ENCODE assay signal across 1 fruit fly cellular context in genomic region chr2L:7148919-7149318, dm6.
TF ChIP-seq lines count a peak whose summit lies in the region.

No protein-coding gene starts in this region.

TF ChIP-seq in whole organism, embryonic, 481 proteins besides CTCF, POLR2A, EP300 and RAD21 (continued from another document):
- TF ChIP-seq CG14965 (GFP tag; optimal IDR thresholded peaks at IDR 0.05; lab: Kevin White, UChicago; ENCODE audit: borderline replicate concordance) (no peak), tgo (GFP tag; IDR thresholded peaks at IDR 0.05; lab: Robert Waterston, UW) (peak; percentile 65; the same call in 2 of the 3 replicates), CG12071 (GFP tag; optimal IDR thresholded peaks at IDR 0.05; lab: Kevin White, UChicago) (no peak), ato (GFP tag; IDR thresholded peaks at IDR 0.05; lab: Robert Waterston, UW; ENCODE audit: partially characterized antibody) (no peak), Aef1 (GFP tag; IDR thresholded peaks at IDR 0.05; lab: Robert Waterston, UW) (0 out of 3 replicates have a peak, but pooled peaks have one; percentile 21), nerfin-2 (GFP tag; IDR thresholded peaks at IDR 0.05; lab: Robert Waterston, UW; ENCODE audit: partially characterized antibody) (no peak), GATAe (GFP tag; conservative IDR thresholded peaks at IDR 0.05; lab: Robert Waterston, UW) (no peak), crp (GFP tag; optimal IDR thresholded peaks at IDR 0.05; lab: Kevin White, UChicago) (no peak), CG2116 (GFP tag; optimal IDR thresholded peaks at IDR 0.05; lab: Kevin White, UChicago) (no peak), az2 (GFP tag; optimal IDR thresholded peaks at IDR 0.05; lab: Kevin White, UChicago) (peak; percentile 45), tna (GFP tag; IDR thresholded peaks at IDR 0.05; lab: Robert Waterston, UW; ENCODE audit: partially characterized antibody) (no peak), Med (GFP tag; lab: Kevin White, UChicago) (peak; percentile 65), CkIIα-i1 (GFP tag; IDR thresholded peaks at IDR 0.05; lab: Robert Waterston, UW) (no peak), NC2α (GFP tag; optimal IDR thresholded peaks at IDR 0.05; lab: Kevin White, UChicago) (no peak), maf-S (GFP tag; optimal IDR thresholded peaks at IDR 0.05; lab: Kevin White, UChicago) (no peak), ci (GFP tag; IDR thresholded peaks at IDR 0.05; lab: Robert Waterston, UW) (peak; percentile 73), MTF-1 (GFP tag; optimal IDR thresholded peaks at IDR 0.05; lab: Kevin White, UChicago; ENCODE audit: borderline replicate concordance) (no peak), sisA (GFP tag; IDR thresholded peaks at IDR 0.05; lab: Robert Waterston, UW) (peak; percentile 67), onecut (GFP tag; IDR thresholded peaks at IDR 0.05; lab: Robert Waterston, UW) (no peak), prd (optimal IDR thresholded peaks at IDR 0.05; lab: Kevin White, UChicago) (no peak), prd (GFP tag; IDR thresholded peaks at IDR 0.05; lab: Robert Waterston, UW) (peak; percentile 73; the same call in 2 of the 3 replicates), CG14710 (tag; optimal IDR thresholded peaks at IDR 0.05; lab: Kevin White, UChicago) (peak; percentile 12), fru (optimal IDR thresholded peaks at IDR 0.05; lab: Kevin White, UChicago) (no peak), CG8924 (tag; optimal IDR thresholded peaks at IDR 0.05; lab: Kevin White, UChicago) (peak; percentile 12), CG8388 (GFP tag; optimal IDR thresholded peaks at IDR 0.05; lab: Kevin White, UChicago) (peak; percentile 46), Atf6 (GFP tag; IDR thresholded peaks at IDR 0.05; lab: Robert Waterston, UW) (no peak), Rx (GFP tag; IDR thresholded peaks at IDR 0.05; lab: Robert Waterston, UW) (0 out of 2 replicates have a peak, but pooled peaks have one; percentile 12), CG7839 (tag; optimal IDR thresholded peaks at IDR 0.05; lab: Kevin White, UChicago) (peak; percentile 41), Blimp-1 (GFP tag; optimal IDR thresholded peaks at IDR 0.05; lab: Kevin White, UChicago) (peak; percentile 60), kay (GFP tag; optimal IDR thresholded peaks at IDR 0.05; lab: Kevin White, UChicago) (peak; percentile 4), cato (GFP tag; optimal IDR thresholded peaks at IDR 0.05; lab: Kevin White, UChicago; ENCODE audit: borderline replicate concordance) (no peak), CG8359 (GFP tag; optimal IDR thresholded peaks at IDR 0.05; lab: Kevin White, UChicago; ENCODE audit: borderline replicate concordance) (no peak), CG11504 (tag; optimal IDR thresholded peaks at IDR 0.05; lab: Kevin White, UChicago) (peak; percentile 66), CG10431 (GFP tag; optimal IDR thresholded peaks at IDR 0.05; lab: Kevin White, UChicago) (no peak), CG15696 (tag; optimal IDR thresholded peaks at IDR 0.05; lab: Kevin White, UChicago) (no peak), stc (GFP tag; IDR thresholded peaks at IDR 0.05; lab: Robert Waterston, UW) (peak; percentile 43; the same call in 1 of the 2 replicates), CG10543 (GFP tag; optimal IDR thresholded peaks at IDR 0.05; lab: Kevin White, UChicago) (no peak), BtbVII (GFP tag; optimal IDR thresholded peaks at IDR 0.05; lab: Kevin White, UChicago) (no peak), sc (optimal IDR thresholded peaks at IDR 0.05; lab: Kevin White, UChicago) (no peak), sc (GFP tag; optimal IDR thresholded peaks at IDR 0.05; lab: Kevin White, UChicago) (peak; percentile 4), her (GFP tag; optimal IDR thresholded peaks at IDR 0.05; lab: Kevin White, UChicago) (peak; percentile 17), pum (GFP tag; optimal IDR thresholded peaks at IDR 0.05; lab: Kevin White, UChicago) (peak; percentile 37), lilli (GFP tag; optimal IDR thresholded peaks at IDR 0.05; lab: Kevin White, UChicago) (peak; percentile 18), E2f2 (GFP tag; IDR thresholded peaks at IDR 0.05; lab: Robert Waterston, UW) (peak; percentile 34; the same call in 1 of the 2 replicates), CG4282 (GFP tag; optimal IDR thresholded peaks at IDR 0.05; lab: Kevin White, UChicago) (no peak), twi (tag; optimal IDR thresholded peaks at IDR 0.05; lab: Kevin White, UChicago) (no peak), CG17829 (tag; optimal IDR thresholded peaks at IDR 0.05; lab: Kevin White, UChicago) (peak; percentile 23), Hr3 (GFP tag; optimal IDR thresholded peaks at IDR 0.05; lab: Kevin White, UChicago) (no peak), CG31388 (GFP tag; optimal IDR thresholded peaks at IDR 0.05; lab: Kevin White, UChicago) (no peak), dan (GFP tag; IDR thresholded peaks at IDR 0.05; lab: Robert Waterston, UW) (no peak), CG12942 (GFP tag; optimal IDR thresholded peaks at IDR 0.05; lab: Kevin White, UChicago) (peak; percentile 22), CG32767 (GFP tag; IDR thresholded peaks at IDR 0.05; lab: Robert Waterston, UW) (peak; percentile 23; the same call in 1 of the 2 replicates), dmrt99B (tag; optimal IDR thresholded peaks at IDR 0.05; lab: Kevin White, UChicago) (peak; percentile 59), tap (tag; optimal IDR thresholded peaks at IDR 0.05; lab: Kevin White, UChicago) (no peak), Dip2 (GFP tag; IDR thresholded peaks at IDR 0.05; lab: Robert Waterston, UW) (no peak), Doc3 (GFP tag; IDR thresholded peaks at IDR 0.05; lab: Robert Waterston, UW; ENCODE audit: partially characterized antibody) (no peak), Abd-B (GFP tag; optimal IDR thresholded peaks at IDR 0.05; lab: Kevin White, UChicago) (peak; percentile 15), BEAF-32 (GFP tag; optimal IDR thresholded peaks at IDR 0.05; lab: Kevin White, UChicago) (no peak), sob (GFP tag; IDR thresholded peaks at IDR 0.05; lab: Robert Waterston, UW) (no peak), CG3281 (GFP tag; optimal IDR thresholded peaks at IDR 0.05; lab: Kevin White, UChicago) (no peak), CG4424 (GFP tag; optimal IDR thresholded peaks at IDR 0.05; lab: Kevin White, UChicago) (peak; percentile 45), pan (optimal IDR thresholded peaks at IDR 0.05; lab: Kevin White, UChicago) (no peak), pan (GFP tag; optimal IDR thresholded peaks at IDR 0.05 in 1 of 2, IDR thresholded peaks at IDR 0.05 in 1 of 2) (peak in 1 of 2 experiments; percentile 44), CG10209 (GFP tag; optimal IDR thresholded peaks at IDR 0.05; lab: Kevin White, UChicago) (no peak), ranshi (GFP tag; IDR thresholded peaks at IDR 0.05; lab: Robert Waterston, UW) (peak; percentile 39; the same call in 1 of the 2 replicates), CG32532 (GFP tag; IDR thresholded peaks at IDR 0.05; lab: Robert Waterston, UW) (no peak), ara (GFP tag; IDR thresholded peaks at IDR 0.05; lab: Robert Waterston, UW) (peak; percentile 65), hth (optimal IDR thresholded peaks at IDR 0.05; lab: Kevin White, UChicago) (no peak), Doc2 (GFP tag; IDR thresholded peaks at IDR 0.05; lab: Robert Waterston, UW) (no peak), pfk (GFP tag; optimal IDR thresholded peaks at IDR 0.05; lab: Kevin White, UChicago) (no peak), Ets65A (GFP tag; lab: Kevin White, UChicago) (peak; percentile 91), Sin3A (optimal IDR thresholded peaks at IDR 0.05; lab: Kevin White, UChicago) (no peak), Hsf (GFP tag; optimal IDR thresholded peaks at IDR 0.05; lab: Kevin White, UChicago) (peak; percentile 44), hkb (optimal IDR thresholded peaks at IDR 0.05; lab: Kevin White, UChicago) (no peak), hkb (GFP tag; IDR thresholded peaks at IDR 0.05; lab: Robert Waterston, UW) (peak; percentile 61), Bgb (GFP tag; IDR thresholded peaks at IDR 0.05; lab: Robert Waterston, UW; ENCODE audit: partially characterized antibody) (no peak), trh (GFP tag; optimal IDR thresholded peaks at IDR 0.05; lab: Kevin White, UChicago) (no peak), CG10565 (GFP tag; optimal IDR thresholded peaks at IDR 0.05; lab: Kevin White, UChicago) (no peak), CG33213 (GFP tag; optimal IDR thresholded peaks at IDR 0.05; lab: Kevin White, UChicago) (no peak), CG1792 (GFP tag; optimal IDR thresholded peaks at IDR 0.05; lab: Kevin White, UChicago) (no peak), bbx (GFP tag; IDR thresholded peaks at IDR 0.05; lab: Robert Waterston, UW; ENCODE audit: partially characterized antibody) (no peak), croc (GFP tag; conservative IDR thresholded peaks at IDR 0.05; lab: Robert Waterston, UW) (no peak), Trl (optimal IDR thresholded peaks at IDR 0.05; lab: Kevin White, UChicago) (no peak), Trl (GFP tag; optimal IDR thresholded peaks at IDR 0.05; lab: Kevin White, UChicago) (peak; percentile 19), Oli (tag; optimal IDR thresholded peaks at IDR 0.05; lab: Kevin White, UChicago) (peak; percentile 52), CG8281 (tag; optimal IDR thresholded peaks at IDR 0.05; lab: Kevin White, UChicago) (no peak), CG18619 (GFP tag; optimal IDR thresholded peaks at IDR 0.05; lab: Kevin White, UChicago) (no peak), CG16815 (GFP tag; optimal IDR thresholded peaks at IDR 0.05; lab: Kevin White, UChicago) (no peak), B-H1 (GFP tag; IDR thresholded peaks at IDR 0.05; lab: Robert Waterston, UW) (0 out of 3 replicates have a peak, but pooled peaks have one; percentile 22), C15 (GFP tag; IDR thresholded peaks at IDR 0.05; lab: Robert Waterston, UW) (no peak), CG10267 (tag; optimal IDR thresholded peaks at IDR 0.05; lab: Kevin White, UChicago) (peak; percentile 2), h (optimal IDR thresholded peaks at IDR 0.05; lab: Kevin White, UChicago) (no peak), CG1024 (GFP tag; IDR thresholded peaks at IDR 0.05; lab: Robert Waterston, UW) (peak; percentile 36; the same call in 1 of the 2 replicates), Hr51 (GFP tag; optimal IDR thresholded peaks at IDR 0.05; lab: Kevin White, UChicago) (peak in 1 of 2 experiments; percentile 62), vfl (GFP tag; optimal IDR thresholded peaks at IDR 0.05; lab: Kevin White, UChicago) (no peak), CG17186 (GFP tag; optimal IDR thresholded peaks at IDR 0.05; lab: Kevin White, UChicago) (no peak), CG7372 (GFP tag; IDR thresholded peaks at IDR 0.05; lab: Robert Waterston, UW) (no peak), CG31441 (GFP tag; IDR thresholded peaks at IDR 0.05; lab: Robert Waterston, UW) (peak; percentile 45; the same call in 1 of the 2 replicates), CG14050 (GFP tag; IDR thresholded peaks at IDR 0.05; lab: Robert Waterston, UW) (peak; percentile 45; the same call in 1 of the 3 replicates), Bdp1 (GFP tag; optimal IDR thresholded peaks at IDR 0.05; lab: Kevin White, UChicago) (no peak), cas (GFP tag; IDR thresholded peaks at IDR 0.05; lab: Robert Waterston, UW) (no peak), ind (GFP tag; optimal IDR thresholded peaks at IDR 0.05; lab: Kevin White, UChicago) (peak; percentile 46), HHEX (GFP tag; optimal IDR thresholded peaks at IDR 0.05; lab: Kevin White, UChicago) (no peak), trem (tag; optimal IDR thresholded peaks at IDR 0.05; lab: Kevin White, UChicago) (no peak), tup (GFP tag; optimal IDR thresholded peaks at IDR 0.05; lab: Kevin White, UChicago) (no peak), sima (GFP tag; optimal IDR thresholded peaks at IDR 0.05; lab: Kevin White, UChicago) (no peak), H2.0 (GFP tag; IDR thresholded peaks at IDR 0.05; lab: Robert Waterston, UW) (peak; percentile 58; the same call in 1 of the 2 replicates), CoRest (tag; optimal IDR thresholded peaks at IDR 0.05; lab: Kevin White, UChicago) (peak; percentile 26), CG12744 (GFP tag; optimal IDR thresholded peaks at IDR 0.05; lab: Kevin White, UChicago) (no peak), tin (GFP tag; optimal IDR thresholded peaks at IDR 0.05; lab: Kevin White, UChicago) (peak; percentile 14), so (GFP tag; IDR thresholded peaks at IDR 0.05; lab: Robert Waterston, UW) (0 out of 3 replicates have a peak, but pooled peaks have one; percentile 32), caup (GFP tag; optimal IDR thresholded peaks at IDR 0.05; lab: Kevin White, UChicago; ENCODE audit: severe bottlenecking) (no peak), sqz (GFP tag; optimal IDR thresholded peaks at IDR 0.05; lab: Kevin White, UChicago) (no peak), pita (GFP tag; optimal IDR thresholded peaks at IDR 0.05; lab: Kevin White, UChicago) (no peak), CG30403 (GFP tag; optimal IDR thresholded peaks at IDR 0.05; lab: Kevin White, UChicago) (peak; percentile 37), CG11398 (GFP tag; optimal IDR thresholded peaks at IDR 0.05; lab: Kevin White, UChicago) (no peak), ac (GFP tag; optimal IDR thresholded peaks at IDR 0.05; lab: Kevin White, UChicago) (no peak), zfh2 (GFP tag; optimal IDR thresholded peaks at IDR 0.05; lab: Kevin White, UChicago) (no peak), PHDP (tag; optimal IDR thresholded peaks at IDR 0.05; lab: Kevin White, UChicago) (peak; percentile 53), knrl (GFP tag; IDR thresholded peaks at IDR 0.05; lab: Robert Waterston, UW; ENCODE audit: partially characterized antibody) (no peak), Hmr (GFP tag; optimal IDR thresholded peaks at IDR 0.05; lab: Kevin White, UChicago) (no peak), bcd (GFP tag; optimal IDR thresholded peaks at IDR 0.05; lab: Kevin White, UChicago) (peak; percentile 3), CG16863 (GFP tag; optimal IDR thresholded peaks at IDR 0.05; lab: Kevin White, UChicago) (no peak), CG11093 (GFP tag; IDR thresholded peaks at IDR 0.05; lab: Robert Waterston, UW) (no peak), CG4730 (GFP tag; IDR thresholded peaks at IDR 0.05; lab: Robert Waterston, UW) (no peak), CG17328 (GFP tag; IDR thresholded peaks at IDR 0.05; lab: Robert Waterston, UW) (peak; percentile 72), CG34422 (GFP tag; IDR thresholded peaks at IDR 0.05; lab: Robert Waterston, UW) (0 out of 3 replicates have a peak, but pooled peaks have one; percentile 50), shn (GFP tag; optimal IDR thresholded peaks at IDR 0.05; lab: Kevin White, UChicago) (peak; percentile 22), CG7963 (GFP tag; IDR thresholded peaks at IDR 0.05; lab: Robert Waterston, UW; ENCODE audit: partially characterized antibody) (no peak)
